Worm (Caenorhabditis elegans): ENCODE results near the gene srbc-83.
"Not testable (repeated sequence)": the region's sequence is repeated elsewhere in the genome, so short reads cannot be mapped to it uniquely, and the experiment has no call there.

srbc-83 gene

ce11 chrV:16338287-16339092 is 41.3 kb downstream of the srbc-83 start, which contains the start of gene slc-9B.2:
Gene slc-9B.2, plus strand, starts transcription at chrV:16339042.
- TF ChIP-seq ceh-22, pat-9, npax-4 (tag; optimal IDR thresholded peaks at IDR 0.05): not testable (repeated sequence)

- TF ChIP-seq elt-4 (tag; optimal IDR thresholded peaks at IDR 0.05) = no peak
- peak; percentile 22 for TF ChIP-seq elt-2 (tag; optimal IDR thresholded peaks at IDR 0.05)
These were observed 45.1 kb downstream of the srbc-83 start, which contains the start of gene nhr-193 for ce11 chrV:16342258-16342618. Gene nhr-193, plus strand, starts transcription at chrV:16342308.

DNA sequence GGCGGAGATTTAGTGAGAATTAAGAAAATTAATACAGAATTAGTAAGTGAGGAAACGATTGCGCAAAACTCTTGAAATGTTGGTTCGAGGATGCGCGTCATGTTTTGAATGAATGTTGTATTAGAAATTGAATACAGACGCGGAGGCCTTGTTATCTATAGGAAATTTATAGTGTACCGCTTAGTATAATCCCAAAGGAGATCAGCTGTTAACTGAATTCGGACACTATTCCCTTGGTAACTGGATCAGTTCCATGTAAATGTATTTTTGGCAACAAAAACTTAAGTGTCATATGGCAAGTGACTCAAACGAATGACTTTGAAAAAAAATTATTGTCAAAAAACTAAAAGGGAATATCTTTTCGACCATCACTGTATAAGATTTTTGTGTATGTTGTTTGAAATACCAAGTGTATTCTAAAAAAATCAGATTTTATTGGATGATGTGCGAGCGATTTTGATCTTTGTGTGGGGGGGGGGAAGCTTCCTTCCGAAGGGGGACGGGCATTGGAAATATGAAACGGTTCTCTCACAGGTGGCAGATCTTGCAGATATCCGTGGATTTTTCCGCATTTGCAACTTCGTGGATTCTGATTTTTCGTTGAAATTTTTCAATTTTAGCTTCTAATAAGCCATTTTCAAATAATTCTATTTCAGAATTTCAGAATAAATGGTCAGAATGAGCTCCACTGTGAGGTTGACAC is 49.4 kb downstream of the srbc-83 start, which contains the start of the genes W08G11.5 and W08G11.1:
W08G11.5 (minus strand) TSS at position 101 of the 703 bp plus-strand sequence.
W08G11.1 (plus strand) TSS at position 653 of the 703 bp plus-strand sequence.
- no peak for TF ChIP-seq ceh-45 (GFP tag; IDR thresholded peaks at IDR 0.05)
- TF ChIP-seq ref-2 (tag; optimal IDR thresholded peaks at IDR 0.05) = no peak
- no peak for TF ChIP-seq ceh-2 (tag; optimal IDR thresholded peaks at IDR 0.05)
- no peak for TF ChIP-seq hlh-30 (tag; optimal IDR thresholded peaks at IDR 0.05; ENCODE audit: insufficient read depth)
- TF ChIP-seq nhr-232 (tag; optimal IDR thresholded peaks at IDR 0.05) = no peak
- no peak for TF ChIP-seq ztf-16 (tag; optimal IDR thresholded peaks at IDR 0.05)
- TF ChIP-seq ceh-24 (tag; optimal IDR thresholded peaks at IDR 0.05) = no peak
- no peak for TF ChIP-seq elt-4 (tag; optimal IDR thresholded peaks at IDR 0.05)
- no peak for TF ChIP-seq pha-4 (tag; optimal IDR thresholded peaks at IDR 0.05)
- no peak for TF ChIP-seq unc-55 (GFP tag; optimal IDR thresholded peaks at IDR 0.05)
- no peak for TF ChIP-seq sox-2 (GFP tag; IDR thresholded peaks at IDR 0.05)
- no peak for TF ChIP-seq T23F11.4 (GFP tag; optimal IDR thresholded peaks at IDR 0.05)
- TF ChIP-seq ahr-1 (tag; optimal IDR thresholded peaks at IDR 0.05) = no peak
- no peak for TF ChIP-seq ets-4 (tag; optimal IDR thresholded peaks at IDR 0.05)
- no peak for TF ChIP-seq pat-9 (tag; optimal IDR thresholded peaks at IDR 0.05)
- TF ChIP-seq K09A11.1 (tag; optimal IDR thresholded peaks at IDR 0.05; ENCODE audit: insufficient read depth) = no peak
- no peak for TF ChIP-seq pros-1 (tag; optimal IDR thresholded peaks at IDR 0.05)
- no peak for TF ChIP-seq fax-1 (tag; optimal IDR thresholded peaks at IDR 0.05)
- no peak for TF ChIP-seq ttx-3 (tag; optimal IDR thresholded peaks at IDR 0.05)
- no peak for TF ChIP-seq gmeb-2 (tag; optimal IDR thresholded peaks at IDR 0.05)

Data from whole organism, late embryonic.